Worm (Caenorhabditis elegans): ENCODE data around the gene mec-4.

DNA sequence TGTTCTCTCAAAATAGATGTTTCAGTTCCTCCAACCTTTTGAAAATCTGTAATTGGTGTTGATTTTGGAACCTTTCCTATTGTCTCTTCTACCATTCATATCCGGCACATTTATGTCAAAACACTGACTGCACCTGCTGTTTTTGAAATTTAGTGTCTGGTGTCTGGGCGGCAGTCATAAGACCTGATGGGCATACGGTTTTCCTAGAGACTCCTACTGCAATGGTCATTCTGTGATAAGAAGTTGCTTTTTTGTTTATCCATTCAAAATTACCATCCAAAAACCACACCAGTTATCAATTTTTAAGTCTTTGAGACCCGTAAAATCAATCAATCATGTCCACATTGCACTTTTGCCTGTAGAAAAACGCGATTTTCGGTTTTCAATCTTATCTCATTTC is 8.3 kb downstream of the mec-4 start:
- TF ChIP-seq rbr-2 (tag; optimal IDR thresholded peaks at IDR 0.05) = no peak
- no peak for TF ChIP-seq zfp-2 (tag; optimal IDR thresholded peaks at IDR 0.05)
- TF ChIP-seq R02D3.7 (tag; optimal IDR thresholded peaks at IDR 0.05) = no peak
- TF ChIP-seq ctbp-1 (GFP tag; IDR thresholded peaks at IDR 0.05) = no peak
- no peak for TF ChIP-seq ces-1 (GFP tag; optimal IDR thresholded peaks at IDR 0.05)
- no peak for TF ChIP-seq fos-1 (tag; optimal IDR thresholded peaks at IDR 0.05)
- TF ChIP-seq ceh-28 (tag; optimal IDR thresholded peaks at IDR 0.05) = no peak

All from whole organism, L4 larva.